Fruit fly (Drosophila melanogaster) whole organism, wandering third instar larva: ENCODE results near the gene CG10479.

Source experiments
- Abd-B ChIP-seq: fragments of >200 bp; optimal IDR thresholded peaks from 2 replicates; lab custom pipeline; 2017; ENCODE audit warnings: missing biosample characterization, missing genetic modification characterization
- CG32264 ChIP-seq: fragments of 200-800 bp; sonication (Bioruptor generic); optimal IDR thresholded peaks from 2 replicates; lab custom pipeline; 2016; ENCODE audit warnings: missing biosample characterization, missing genetic modification characterization
- CG9705 ChIP-seq: fragments of 200-800 bp; sonication (Bioruptor generic); optimal IDR thresholded peaks from 2 replicates; lab custom pipeline; 2018; ENCODE audit warnings: missing biosample characterization, mild to moderate bottlenecking, missing genetic modification characterization
- CrebA ChIP-seq: fragments of 200-800 bp; sonication (Bioruptor generic); optimal IDR thresholded peaks from 2 replicates; lab custom pipeline; 2016; ENCODE audit warnings: missing biosample characterization, mild to moderate bottlenecking, missing genetic modification characterization, borderline replicate concordance
- Dfd ChIP-seq: fragments of >200 bp; optimal IDR thresholded peaks from 2 replicates; lab custom pipeline; 2017; ENCODE audit warnings: missing biosample characterization, missing genetic modification characterization
- HLH106 ChIP-seq: fragments of 200-800 bp; optimal IDR thresholded peaks from 3 replicates; lab custom pipeline; 2019; ENCODE audit warnings: missing biosample characterization, mild to moderate bottlenecking, missing genetic modification characterization, moderate library complexity
- Hnf4 ChIP-seq: fragments of 200-800 bp; sonication (Bioruptor generic); optimal IDR thresholded peaks from 2 replicates; lab custom pipeline; 2016; ENCODE audit warnings: missing biosample characterization, mild to moderate bottlenecking, missing genetic modification characterization
- Hr78 ChIP-seq: fragments of >200 bp; optimal IDR thresholded peaks from 2 replicates; lab custom pipeline; 2017; ENCODE audit warnings: missing biosample characterization, missing genetic modification characterization
- Hr83 ChIP-seq: fragments of 200-300 bp; sonication (Bioruptor generic); optimal IDR thresholded peaks from 2 replicates; lab custom pipeline; 2016; ENCODE audit warnings: missing biosample characterization, mild to moderate bottlenecking, missing genetic modification characterization, moderate library complexity; ENCODE audit not compliant: poor library complexity, severe bottlenecking
- Jra ChIP-seq: sonication (Bioruptor generic); optimal IDR thresholded peaks from 2 replicates; lab custom pipeline; 2016; ENCODE audit warnings: missing biosample characterization, missing genetic modification characterization
- Mio ChIP-seq: sonication (Bioruptor generic); optimal IDR thresholded peaks from 2 replicates; lab custom pipeline; 2016; ENCODE audit warnings: missing biosample characterization, missing genetic modification characterization
- N ChIP-seq: fragments of >200 bp; optimal IDR thresholded peaks from 2 replicates; lab custom pipeline; 2018; ENCODE audit warnings: missing biosample characterization, missing external identifiers, missing genetic modification characterization
- OdsH ChIP-seq: fragments of 200-800 bp; sonication (Bioruptor generic); optimal IDR thresholded peaks from 2 replicates; lab custom pipeline; 2016; ENCODE audit warnings: missing biosample characterization, mild to moderate bottlenecking, missing genetic modification characterization
- Sp1 ChIP-seq: fragments of 200-800 bp; sonication (Bioruptor generic); optimal IDR thresholded peaks from 3 replicates; lab custom pipeline; 2019; ENCODE audit warnings: missing biosample characterization, mild to moderate bottlenecking, missing genetic modification characterization, moderate library complexity
- Vsx2 ChIP-seq: fragments of 200-300, 225-300 bp; sonication (Bioruptor generic); optimal IDR thresholded peaks from 2 replicates; lab custom pipeline; 2018; ENCODE audit warnings: missing biosample characterization, missing genetic modification characterization; ENCODE audit not compliant: partially characterized antibody
- br ChIP-seq: fragments of 200-800 bp; sonication (Bioruptor generic); optimal IDR thresholded peaks from 2 replicates; lab custom pipeline; 2016; ENCODE audit warnings: missing biosample characterization, missing genetic modification characterization
- dl ChIP-seq, 2 experiments: fragments of 175-275, 200-275 bp in 1 of 2; fragments of 200-275 bp in 1 of 2; sonication (Bioruptor generic); optimal IDR thresholded peaks; lab custom pipeline; 2018; ENCODE audit warnings: mild to moderate bottlenecking in 2 of 2, missing biosample characterization in 2 of 2, missing genetic modification characterization in 2 of 2, moderate library complexity in 2 of 2; ENCODE audit not compliant: partially characterized antibody in 2 of 2, insufficient read depth in 1 of 2
- dmrt93B ChIP-seq: fragments of 200-800 bp; sonication (Bioruptor generic); optimal IDR thresholded peaks from 2 replicates; lab custom pipeline; 2018; ENCODE audit warnings: missing biosample characterization, mild to moderate bottlenecking, missing genetic modification characterization
- dsf ChIP-seq: sonication (Bioruptor generic); optimal IDR thresholded peaks from 2 replicates; lab custom pipeline; 2016; ENCODE audit warnings: missing biosample characterization, missing genetic modification characterization, borderline replicate concordance
- ey ChIP-seq: fragments of 200-800 bp; sonication (Bioruptor generic); optimal IDR thresholded peaks from 2 replicates; lab custom pipeline; 2016; ENCODE audit warnings: missing biosample characterization, missing genetic modification characterization
- foxo ChIP-seq, 2 experiments: fragments of 200-800 bp; sonication (Bioruptor generic); optimal IDR thresholded peaks; 2 replicates in 1 of 2; 3 replicates in 1 of 2; lab custom pipeline; 2016 to 2017; ENCODE audit warnings: missing biosample characterization in 2 of 2, missing genetic modification characterization in 2 of 2
- fru ChIP-seq: fragments of 200-800 bp; sonication (Bioruptor generic); optimal IDR thresholded peaks from 3 replicates; lab custom pipeline; 2016; ENCODE audit warnings: missing biosample characterization, mild to moderate bottlenecking, missing genetic modification characterization
- h ChIP-seq: fragments of 200-800 bp; sonication (Bioruptor generic); optimal IDR thresholded peaks from 3 replicates; lab custom pipeline; 2016; ENCODE audit warnings: missing biosample characterization, mild to moderate bottlenecking, missing genetic modification characterization
- jim ChIP-seq: fragments of 175-275, 200-325 bp; sonication (Bioruptor generic); optimal IDR thresholded peaks from 2 replicates; lab custom pipeline; 2016; ENCODE audit warnings: missing biosample characterization, mild to moderate bottlenecking, missing genetic modification characterization
- lola ChIP-seq: fragments of >200 bp; optimal IDR thresholded peaks from 2 replicates; lab custom pipeline; 2017; ENCODE audit warnings: missing biosample characterization, missing genetic modification characterization
- pan ChIP-seq: fragments of >200 bp; optimal IDR thresholded peaks from 2 replicates; lab custom pipeline; 2017
- psq ChIP-seq: fragments of 200-800 bp; sonication (Bioruptor generic); optimal IDR thresholded peaks from 3 replicates; lab custom pipeline; 2017; ENCODE audit warnings: missing biosample characterization, mild to moderate bottlenecking, missing genetic modification characterization, moderate library complexity
- rgr ChIP-seq: fragments of 200-800 bp; sonication (Bioruptor generic); optimal IDR thresholded peaks from 3 replicates; lab custom pipeline; 2016; ENCODE audit warnings: missing biosample characterization, mild to moderate bottlenecking, missing genetic modification characterization
- sage ChIP-seq: fragments of 200-800 bp; sonication (Bioruptor generic); optimal IDR thresholded peaks from 2 replicates; lab custom pipeline; 2016; ENCODE audit warnings: missing biosample characterization, mild to moderate bottlenecking, missing genetic modification characterization
- sv ChIP-seq: fragments of 200-800 bp; sonication (Bioruptor generic); optimal IDR thresholded peaks from 3 replicates; lab custom pipeline; 2016; ENCODE audit warnings: missing biosample characterization, missing genetic modification characterization
- tai ChIP-seq: sonication (Bioruptor generic); optimal IDR thresholded peaks from 2 replicates; lab custom pipeline; 2016; ENCODE audit warnings: missing biosample characterization, missing genetic modification characterization
- usp ChIP-seq: fragments of >200 bp; optimal IDR thresholded peaks from 2 replicates; lab custom pipeline; 2017; ENCODE audit warnings: missing biosample characterization, missing genetic modification characterization
- woc ChIP-seq: sonication (Bioruptor generic); optimal IDR thresholded peaks from 2 replicates; lab custom pipeline; 2016; ENCODE audit warnings: missing biosample characterization, mild to moderate bottlenecking, missing genetic modification characterization

CG10479 gene

dm6 chr3L:5992249-5992648 is 16.4 kb upstream of the CG10479 start:
- no peak for TF ChIP-seq dl (GFP tag; optimal IDR thresholded peaks at IDR 0.05; lab: Kevin White, UChicago; ENCODE audit: insufficient read depth in 1 of 2, partially characterized antibody in 2 of 2)
- TF ChIP-seq N (GFP tag; lab: Kevin White, UChicago), result no peak
- TF ChIP-seq foxo (GFP tag; optimal IDR thresholded peaks at IDR 0.05; lab: Kevin White, UChicago), result no peak
- no peak for TF ChIP-seq tai
- TF ChIP-seq usp (GFP tag; lab: Kevin White, UChicago), result no peak
- no peak for TF ChIP-seq lola (GFP tag; lab: Kevin White, UChicago)
- TF ChIP-seq h (GFP tag; lab: Kevin White, UChicago), result no peak
- TF ChIP-seq woc (GFP tag; lab: Kevin White, UChicago), result no peak
- TF ChIP-seq br, result no peak
- no peak for TF ChIP-seq Sp1
- TF ChIP-seq pan (lab: Kevin White, UChicago), result no peak
- TF ChIP-seq Vsx2 (GFP tag; lab: Kevin White, UChicago), result no peak
- TF ChIP-seq rgr (GFP tag; lab: Kevin White, UChicago), result no peak
- no peak for TF ChIP-seq Hnf4
- TF ChIP-seq jim (GFP tag; lab: Kevin White, UChicago), result no peak

dm6 chr3L:5989391-5990156 is 13.8 kb upstream of the CG10479 start:
- TF ChIP-seq Jra (no peak), pan (lab: Kevin White, UChicago) (no peak), Abd-B (no peak), fru (no peak), tai (no peak), sage (GFP tag; lab: Kevin White, UChicago) (no peak), h (GFP tag; lab: Kevin White, UChicago) (no peak), foxo (GFP tag; optimal IDR thresholded peaks at IDR 0.05; lab: Kevin White, UChicago) (no peak), br (no peak), Mio (GFP tag; lab: Kevin White, UChicago) (no peak), dmrt93B (GFP tag; lab: Kevin White, UChicago) (no peak), rgr (GFP tag; lab: Kevin White, UChicago) (no peak), Vsx2 (GFP tag; lab: Kevin White, UChicago) (no peak), Hr78 (no peak), Hr83 (GFP tag; lab: Kevin White, UChicago) (no peak), ey (no peak), sv (no peak)

dm6 chr3L:5988675-5989074 is 12.9 kb upstream of the CG10479 start:
- TF ChIP-seq fru, result peak; percentile 9
- TF ChIP-seq Sp1, result no peak

dm6 chr3L:5987637-5988036 is 11.8 kb upstream of the CG10479 start:
- TF ChIP-seq pan (lab: Kevin White, UChicago) (no peak), usp (GFP tag; lab: Kevin White, UChicago) (no peak), Hnf4 (no peak), CG32264 (GFP tag; lab: Kevin White, UChicago) (no peak), Jra (no peak), CrebA (GFP tag; lab: Kevin White, UChicago) (no peak), OdsH (no peak), fru (no peak), woc (GFP tag; lab: Kevin White, UChicago) (no peak)

- no peak for TF ChIP-seq pan (lab: Kevin White, UChicago)
- TF ChIP-seq jim (GFP tag; lab: Kevin White, UChicago), result no peak
- no peak for TF ChIP-seq CG9705 (GFP tag; lab: Kevin White, UChicago)
- no peak for TF ChIP-seq foxo (GFP tag; optimal IDR thresholded peaks at IDR 0.05; lab: Kevin White, UChicago)
- TF ChIP-seq Dfd (GFP tag; lab: Kevin White, UChicago), result no peak
- no peak for TF ChIP-seq psq (GFP tag; lab: Kevin White, UChicago)
- TF ChIP-seq sage (GFP tag; lab: Kevin White, UChicago), result no peak
- TF ChIP-seq CrebA (GFP tag; lab: Kevin White, UChicago), result no peak
- no peak for TF ChIP-seq HLH106 (tag; lab: Kevin White, UChicago)
- TF ChIP-seq rgr (GFP tag; lab: Kevin White, UChicago), result no peak
- TF ChIP-seq Hr83 (GFP tag; lab: Kevin White, UChicago), result no peak
- TF ChIP-seq OdsH, result no peak
- no peak for TF ChIP-seq h (GFP tag; lab: Kevin White, UChicago)
- no peak for TF ChIP-seq dsf (GFP tag; lab: Kevin White, UChicago)
- no peak for TF ChIP-seq Hr78
- TF ChIP-seq fru, result no peak
Observed at dm6 chr3L:5983593-5984225, 7.9 kb upstream of the CG10479 start.
